Fruit fly (Drosophila melanogaster) whole organism, embryonic: Measurements from ENCODE around the gene CG8097.

Source experiments
- C15 ChIP-seq: fragments of 200-800 bp; sonication (Bioruptor generic); IDR thresholded peaks from 3 replicates; pipeline ENCODE4 v1.3.6; 2022; ENCODE audit warnings: missing biosample characterization, missing genetic modification characterization
- CG10147 ChIP-seq: fragments of 200-800 bp; sonication (Bioruptor generic); optimal IDR thresholded peaks from 2 replicates; lab custom pipeline; 2019; ENCODE audit warnings: missing biosample characterization, mild to moderate bottlenecking, missing genetic modification characterization, moderate library complexity
- CG10366 ChIP-seq: fragments of 200-800 bp; sonication (Bioruptor generic); IDR thresholded peaks from 2 replicates; pipeline ENCODE4 v1.3.6; 2022; ENCODE audit warnings: missing biosample characterization, missing genetic modification characterization
- CG10979 ChIP-seq: fragments of 200-800 bp; sonication (Bioruptor generic); optimal IDR thresholded peaks from 2 replicates; lab custom pipeline; 2018; ENCODE audit warnings: missing biosample characterization, mild to moderate bottlenecking, missing genetic modification characterization, moderate library complexity
- CG11093 ChIP-seq: fragments of 200-800 bp; sonication (Bioruptor generic); IDR thresholded peaks from 3 replicates; pipeline ENCODE4 v1.3.6; 2022; ENCODE audit warnings: missing biosample characterization, missing genetic modification characterization
- CG11504 ChIP-seq: fragments of 200-800 bp; sonication (Bioruptor generic); optimal IDR thresholded peaks from 3 replicates; lab custom pipeline; 2019; ENCODE audit warnings: missing biosample characterization, mild to moderate bottlenecking, missing genetic modification characterization, moderate library complexity
- CG11560 ChIP-seq: fragments of 200-800 bp; sonication (Bioruptor generic); IDR thresholded peaks from 3 replicates; pipeline ENCODE4 v1.3.6; 2022; ENCODE audit warnings: missing biosample characterization, missing genetic modification characterization
- CG11695 ChIP-seq: fragments of 200-800 bp; sonication (Bioruptor generic); IDR thresholded peaks from 3 replicates; pipeline ENCODE4 v1.3.6; 2022; ENCODE audit warnings: missing biosample characterization, missing genetic modification characterization
- CG12236 ChIP-seq: fragments of 200-800 bp; sonication (Bioruptor generic); optimal IDR thresholded peaks from 2 replicates; lab custom pipeline; 2016; ENCODE audit warnings: missing biosample characterization, missing genetic modification characterization
- CG1603 ChIP-seq: fragments of 200-800 bp; sonication (Bioruptor generic); optimal IDR thresholded peaks from 2 replicates; lab custom pipeline; 2019; ENCODE audit warnings: missing biosample characterization, mild to moderate bottlenecking, missing genetic modification characterization, moderate library complexity
- CG16863 ChIP-seq: fragments of 200-800 bp; sonication (Bioruptor generic); optimal IDR thresholded peaks from 3 replicates; lab custom pipeline; 2016; ENCODE audit warnings: missing biosample characterization, missing genetic modification characterization
- CG2129 ChIP-seq: fragments of 200-800 bp; sonication (Bioruptor generic); IDR thresholded peaks from 2 replicates; pipeline ENCODE4 v1.3.6; 2022; ENCODE audit warnings: missing biosample characterization, missing genetic modification characterization; ENCODE audit not compliant: partially characterized antibody
- CG31388 ChIP-seq: fragments of 200-800 bp; sonication (Bioruptor generic); optimal IDR thresholded peaks from 2 replicates; lab custom pipeline; 2016; ENCODE audit warnings: missing biosample characterization, missing genetic modification characterization
- CG33557 ChIP-seq: fragments of 200-800 bp; sonication (Bioruptor generic); optimal IDR thresholded peaks from 2 replicates; lab custom pipeline; 2019; ENCODE audit warnings: missing biosample characterization, mild to moderate bottlenecking, missing genetic modification characterization, moderate library complexity
- CG42726 ChIP-seq: fragments of 200-800 bp; sonication (Bioruptor generic); IDR thresholded peaks from 2 replicates; pipeline ENCODE4 v1.3.6; 2022; ENCODE audit warnings: missing biosample characterization, missing genetic modification characterization; ENCODE audit not compliant: partially characterized antibody
- CG4854 ChIP-seq: fragments of 200-800 bp; sonication (Bioruptor generic); optimal IDR thresholded peaks from 2 replicates; lab custom pipeline; 2016; ENCODE audit warnings: missing biosample characterization, missing genetic modification characterization, inconsistent platforms
- CG5180 ChIP-seq: fragments of 200-800 bp; sonication (Bioruptor generic); optimal IDR thresholded peaks from 3 replicates; lab custom pipeline; 2017; ENCODE audit warnings: missing biosample characterization, missing genetic modification characterization, mild to moderate bottlenecking, moderate library complexity, missing genetic modification reagents
- CG6654 ChIP-seq: fragments of 200-800 bp; sonication (Bioruptor generic); optimal IDR thresholded peaks from 2 replicates; lab custom pipeline; 2017; ENCODE audit warnings: missing biosample characterization, mild to moderate bottlenecking, missing genetic modification characterization
- CG7745 ChIP-seq: fragments of 200-800 bp; sonication (Bioruptor generic); optimal IDR thresholded peaks from 2 replicates; lab custom pipeline; 2018; ENCODE audit warnings: missing biosample characterization, mild to moderate bottlenecking, missing genetic modification characterization, moderate library complexity
- CG8924 ChIP-seq: fragments of 200-800 bp; optimal IDR thresholded peaks from 3 replicates; lab custom pipeline; 2019; ENCODE audit warnings: missing biosample characterization, mild to moderate bottlenecking, missing genetic modification characterization, moderate library complexity
- CG9876 ChIP-seq: fragments of 200-800 bp; sonication (Bioruptor generic); optimal IDR thresholded peaks from 2 replicates; lab custom pipeline; 2016; ENCODE audit warnings: missing biosample characterization, missing genetic modification characterization
- CHES-1-like ChIP-seq: fragments of 200-800 bp; sonication (Bioruptor generic); optimal IDR thresholded peaks from 2 replicates; lab custom pipeline; 2016; ENCODE audit warnings: missing biosample characterization, missing genetic modification characterization
- Dll ChIP-seq: fragments of 200-800 bp; sonication (Bioruptor generic); IDR thresholded peaks from 4 replicates; pipeline ENCODE4 v1.3.6; 2022; ENCODE audit warnings: missing biosample characterization, missing genetic modification characterization; ENCODE audit not compliant: partially characterized antibody
- Dp ChIP-seq: fragments of 200-800 bp; sonication (Bioruptor generic); optimal IDR thresholded peaks from 2 replicates; lab custom pipeline; 2018; ENCODE audit warnings: missing biosample characterization, mild to moderate bottlenecking, missing genetic modification characterization, moderate library complexity
- ERR ChIP-seq: fragments of 200-800 bp; sonication (Bioruptor generic); optimal IDR thresholded peaks from 2 replicates; lab custom pipeline; 2016; ENCODE audit warnings: missing biosample characterization, missing genetic modification characterization
- Hmr ChIP-seq: fragments of 200-800 bp; sonication (Bioruptor generic); optimal IDR thresholded peaks from 3 replicates; lab custom pipeline; 2017; ENCODE audit warnings: mild to moderate bottlenecking, missing biosample characterization, missing genetic modification reagents, missing genetic modification characterization
- Hr51 ChIP-seq, 2 experiments: fragments of 200-800 bp; sonication (Bioruptor generic); optimal IDR thresholded peaks; 2 replicates in 1 of 2; 3 replicates in 1 of 2; lab custom pipeline; 2016 to 2018; ENCODE audit warnings: missing biosample characterization in 2 of 2, missing genetic modification characterization in 2 of 2, mild to moderate bottlenecking in 1 of 2, moderate library complexity in 1 of 2
- Med ChIP-seq: fragments of 200-800 bp; sonication (Bioruptor generic); peaks from one replicate; lab custom pipeline; 2016; ENCODE audit warnings: missing biosample characterization, missing genetic modification characterization, mild to moderate bottlenecking, inconsistent platforms, moderate library complexity
- abd-A ChIP-seq: fragments of 200-800 bp; sonication (Bioruptor generic); optimal IDR thresholded peaks from 3 replicates; lab custom pipeline; 2019; ENCODE audit warnings: missing biosample characterization, mild to moderate bottlenecking, missing genetic modification characterization, moderate library complexity
- chinmo ChIP-seq: fragments of 200-800 bp; sonication (Bioruptor generic); IDR thresholded peaks from 4 replicates; pipeline ENCODE4 v1.3.6; 2022; ENCODE audit warnings: missing biosample characterization, missing genetic modification characterization; ENCODE audit not compliant: partially characterized antibody
- dysf ChIP-seq: fragments of 200-800 bp; sonication (Bioruptor generic); IDR thresholded peaks from 3 replicates; pipeline ENCODE4 v1.3.6; 2022; ENCODE audit warnings: missing biosample characterization, missing genetic modification characterization
- ems ChIP-seq: fragments of 200-800 bp; sonication (Bioruptor generic); optimal IDR thresholded peaks from 3 replicates; lab custom pipeline; 2016; ENCODE audit warnings: missing biosample characterization, missing genetic modification characterization
- ewg ChIP-seq: fragments of 200-800 bp; sonication (Bioruptor generic); optimal IDR thresholded peaks from 3 replicates; lab custom pipeline; 2017; ENCODE audit warnings: mild to moderate bottlenecking, missing biosample characterization, missing genetic modification reagents, missing genetic modification characterization
- eyg ChIP-seq: fragments of 200-800 bp; sonication (Bioruptor generic); optimal IDR thresholded peaks from 3 replicates; lab custom pipeline; 2016; ENCODE audit warnings: missing biosample characterization, missing genetic modification characterization
- fd96Cb ChIP-seq: fragments of 200-800 bp; sonication (Bioruptor generic); optimal IDR thresholded peaks from 2 replicates; lab custom pipeline; 2018; ENCODE audit warnings: missing biosample characterization, mild to moderate bottlenecking, missing genetic modification characterization, moderate library complexity
- lmd ChIP-seq: fragments of 200-800 bp; sonication (Bioruptor generic); IDR thresholded peaks from 2 replicates; pipeline ENCODE4 v1.3.6; 2022; ENCODE audit warnings: missing biosample characterization, missing genetic modification characterization
- luna ChIP-seq: fragments of 200-800 bp; sonication (Bioruptor generic); optimal IDR thresholded peaks from 2 replicates; lab custom pipeline; 2016; ENCODE audit warnings: missing biosample characterization, missing genetic modification characterization
- mam ChIP-seq: fragments of 200-800 bp; sonication (Bioruptor generic); optimal IDR thresholded peaks from 3 replicates; lab custom pipeline; 2016; ENCODE audit warnings: missing biosample characterization, missing genetic modification characterization
- mirr ChIP-seq: fragments of 200-800 bp; sonication (Bioruptor generic); optimal IDR thresholded peaks from 3 replicates; lab custom pipeline; 2018; ENCODE audit warnings: missing biosample characterization, mild to moderate bottlenecking, missing genetic modification characterization
- nau ChIP-seq: fragments of 200-800 bp; sonication (Bioruptor generic); optimal IDR thresholded peaks from 3 replicates; lab custom pipeline; 2017; ENCODE audit warnings: missing biosample characterization, mild to moderate bottlenecking, missing genetic modification characterization, missing genetic modification reagents
- pita ChIP-seq: fragments of 200-800 bp; sonication (Bioruptor generic); optimal IDR thresholded peaks from 2 replicates; lab custom pipeline; 2017; ENCODE audit warnings: missing biosample characterization, mild to moderate bottlenecking, missing genetic modification characterization
- pzg ChIP-seq: fragments of 200-800 bp; sonication (Bioruptor generic); optimal IDR thresholded peaks from 3 replicates; lab custom pipeline; 2018; ENCODE audit warnings: missing biosample characterization, mild to moderate bottlenecking, missing genetic modification characterization, moderate library complexity
- ranshi ChIP-seq: fragments of 200-800 bp; sonication (Bioruptor generic); IDR thresholded peaks from 2 replicates; pipeline ENCODE4 v1.3.6; 2022; ENCODE audit warnings: missing biosample characterization, missing genetic modification characterization
- scrt ChIP-seq: fragments of 200-800 bp; sonication (Bioruptor generic); optimal IDR thresholded peaks from 2 replicates; lab custom pipeline; 2018; ENCODE audit warnings: missing biosample characterization, mild to moderate bottlenecking, missing genetic modification characterization, moderate library complexity
- sima ChIP-seq: fragments of 200-800 bp; sonication (Bioruptor generic); optimal IDR thresholded peaks from 2 replicates; lab custom pipeline; 2016; ENCODE audit warnings: missing biosample characterization, missing genetic modification characterization
- slou ChIP-seq: fragments of 200-800 bp; sonication (Bioruptor generic); optimal IDR thresholded peaks from 3 replicates; lab custom pipeline; 2016; ENCODE audit warnings: missing biosample characterization, missing genetic modification characterization
- sna ChIP-seq: fragments of 200-800 bp; sonication (Bioruptor generic); IDR thresholded peaks from 2 replicates; pipeline ENCODE4 v1.3.6; 2022; ENCODE audit warnings: missing biosample characterization, missing genetic modification characterization; ENCODE audit not compliant: partially characterized antibody
- unpg ChIP-seq: fragments of 200-800 bp; sonication (Bioruptor generic); optimal IDR thresholded peaks from 3 replicates; lab custom pipeline; 2018; ENCODE audit warnings: missing biosample characterization, mild to moderate bottlenecking, missing genetic modification characterization, moderate library complexity

The CG8097 gene

DNA sequence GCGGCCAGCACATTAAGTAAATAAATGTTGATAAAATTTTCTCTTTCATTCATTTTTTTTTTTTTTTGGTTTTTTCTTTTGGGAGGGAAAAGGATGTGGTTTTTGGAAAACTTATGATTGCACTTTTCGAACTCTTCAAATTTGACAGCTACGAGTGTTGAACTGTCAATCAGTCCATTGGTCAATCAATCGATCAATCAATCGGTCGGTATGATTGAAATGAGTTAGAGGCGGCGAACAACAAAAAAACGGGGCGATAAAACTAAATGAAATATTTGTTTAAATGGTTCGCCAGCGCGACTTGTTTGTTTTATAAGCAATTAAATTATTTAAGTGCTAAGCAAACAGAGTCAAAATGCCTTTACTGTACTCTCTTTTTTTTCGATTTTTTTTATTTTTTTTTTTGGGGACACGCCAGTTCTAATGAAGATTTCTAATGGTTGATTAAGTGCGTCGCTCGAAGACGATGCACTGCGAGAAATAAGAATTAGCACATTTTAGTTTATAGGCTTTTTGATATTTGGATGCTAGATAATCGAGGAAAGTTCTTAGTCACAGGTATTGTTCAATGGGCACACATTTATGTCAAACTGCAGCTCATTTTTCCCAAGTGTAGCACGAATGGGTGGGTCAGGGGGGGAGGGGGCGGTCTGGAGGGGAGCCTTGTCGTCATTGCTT lies 36.1 kb downstream of the CG8097 start (continued):
- TF ChIP-seq sima (GFP tag; lab: Kevin White, UChicago) (peak; percentile 63), CG8924 (tag; lab: Kevin White, UChicago) (peak; percentile 79), CG11504 (tag; lab: Kevin White, UChicago) (peak; percentile 89), CHES-1-like (GFP tag; lab: Kevin White, UChicago) (no peak), CG33557 (peak; percentile 57), fd96Cb (peak; percentile 86), sna (no peak), CG2129 (no peak), CG7745 (tag; lab: Kevin White, UChicago) (no peak), C15 (GFP tag; lab: Robert Waterston, UW) (no peak), unpg (GFP tag; lab: Kevin White, UChicago) (peak; percentile 86), nau (GFP tag; lab: Kevin White, UChicago) (peak; percentile 63), CG11560 (tag; lab: Robert Waterston, UW) (peak; percentile 53; the same call in 2 of the 3 replicates), pita (GFP tag; lab: Kevin White, UChicago) (no peak), mam (GFP tag; lab: Kevin White, UChicago) (peak; percentile 76), chinmo (no peak), CG1603 (tag; lab: Kevin White, UChicago) (peak; percentile 79), CG5180 (GFP tag; lab: Kevin White, UChicago) (peak; percentile 59), CG16863 (peak; percentile 79), CG4854 (GFP tag; lab: Kevin White, UChicago) (no peak), CG42726 (GFP tag; lab: Robert Waterston, UW) (no peak), Dp (GFP tag; lab: Kevin White, UChicago) (no peak), pzg (GFP tag; lab: Kevin White, UChicago) (no peak), Dll (GFP tag; lab: Robert Waterston, UW) (no peak), CG11093 (GFP tag; lab: Robert Waterston, UW) (peak; percentile 76; the same call in 2 of the 3 replicates), CG10147 (GFP tag; lab: Kevin White, UChicago) (peak; percentile 61), CG11695 (GFP tag; lab: Robert Waterston, UW) (peak; percentile 63; the same call in 1 of the 3 replicates), CG10979 (tag; lab: Kevin White, UChicago) (peak; percentile 82), scrt (GFP tag; lab: Kevin White, UChicago) (peak; percentile 60), ranshi (GFP tag; lab: Robert Waterston, UW) (peak; percentile 76), ems (GFP tag; lab: Kevin White, UChicago) (peak; percentile 66), CG12236 (GFP tag; lab: Kevin White, UChicago) (peak; percentile 51), abd-A (tag; lab: Kevin White, UChicago) (peak; percentile 0), slou (GFP tag; lab: Kevin White, UChicago) (peak; percentile 6), CG6654 (peak; percentile 67), Hmr (peak; percentile 66), dysf (peak; percentile 85), ewg (GFP tag; lab: Kevin White, UChicago) (peak; percentile 77), Med (GFP tag; lab: Kevin White, UChicago) (peak; percentile 95), eyg (peak; percentile 31), lmd (GFP tag; lab: Robert Waterston, UW) (peak; percentile 83), luna (no peak), Hr51 (GFP tag; optimal IDR thresholded peaks at IDR 0.05; lab: Kevin White, UChicago) (peak; percentile 47 to 80), CG9876 (peak; percentile 73), CG10366 (GFP tag; lab: Robert Waterston, UW) (peak; percentile 81), ERR (GFP tag; lab: Kevin White, UChicago) (peak; percentile 57), mirr (no peak), CG31388 (peak; percentile 62)
